Worm (Caenorhabditis elegans) whole organism, L1 larva: Measurements from ENCODE around the gene F16F9.1.

Experiments
- ama-1 ChIP-seq: fragments of 150-350 bp; optimal IDR thresholded peaks from 2 replicates; lab custom pipeline; 2014
- tbx-2 ChIP-seq: sonication (generic microtip); optimal IDR thresholded peaks from 2 replicates; lab custom pipeline; 2016; ENCODE audit warnings: missing genetic modification characterization, missing compliant biosample characterization
- zag-1 ChIP-seq: fragments of 150-350 bp; optimal IDR thresholded peaks from 2 replicates; lab custom pipeline; 2014; ENCODE audit warnings: missing biosample characterization, missing genetic modification characterization

DNA sequence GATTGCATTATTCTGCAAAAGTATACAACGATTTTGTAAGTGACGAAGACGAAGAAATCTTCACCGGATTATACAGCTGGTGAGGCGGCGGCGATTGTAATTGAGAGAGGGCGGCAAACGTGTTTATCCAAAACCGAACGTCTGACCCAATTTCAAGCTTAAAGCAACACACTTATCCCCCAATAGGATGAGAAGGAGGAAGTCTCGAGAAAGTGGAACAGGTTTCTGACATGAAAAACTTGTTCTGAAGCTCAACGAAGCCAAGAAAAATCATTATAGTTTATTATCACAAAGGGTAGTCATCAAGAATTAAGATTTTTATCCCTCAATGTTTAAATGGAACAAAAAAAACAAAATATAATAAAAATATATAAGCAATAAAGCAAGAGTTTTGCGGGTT lies 27.8 kb upstream of the F16F9.1 start, which contains the start of gene spp-13:
- no peak for TF ChIP-seq tbx-2 (tag; lab: Kevin White, UChicago)
- TF ChIP-seq zag-1 (tag; lab: Kevin White, UChicago): no peak
- TF ChIP-seq ama-1 (lab: Kevin White, UChicago): no peak
